Fruit fly (Drosophila melanogaster) whole organism, pupa: ENCODE data around the gene CG43251.

ENCODE experiments used
- CG4496 ChIP-seq: fragments of 200-800 bp; sonication (Bioruptor generic); IDR thresholded peaks from 3 replicates; pipeline ENCODE4 v1.3.6; 2022; ENCODE audit warnings: missing biosample characterization, missing genetic modification characterization
- EcR ChIP-seq: fragments of 200-800 bp; sonication (Bioruptor generic); optimal IDR thresholded peaks from 3 replicates; lab custom pipeline; 2019; ENCODE audit warnings: missing biosample characterization, missing genetic modification characterization, mild to moderate bottlenecking, moderate library complexity, missing genetic modification reagents
- Pif1B ChIP-seq: fragments of 200-800 bp; sonication (Bioruptor generic); optimal IDR thresholded peaks from 3 replicates; lab custom pipeline; 2016; ENCODE audit warnings: missing biosample characterization, missing genetic modification characterization
- rn ChIP-seq: fragments of 200-800 bp; sonication (Bioruptor generic); IDR thresholded peaks from 2 replicates; pipeline ENCODE4 v1.3.6; 2022; ENCODE audit warnings: missing biosample characterization, missing genetic modification characterization

- TF ChIP-seq Pif1B (GFP tag; lab: Kevin White, UChicago) (peak; percentile 86), EcR (no peak), CG4496 (GFP tag; lab: Robert Waterston, UW) (peak; percentile 89), rn (peak; percentile 69)
Observed at dm6 chr3L:20771891-20772646, 13.4 kb downstream of the CG43251 start.
